Fruit fly (Drosophila melanogaster): ENCODE results near the gene wkd.

The wkd gene

dm6 chr3R:11581340-11582252 is at the start of gene wkd:
wkd (plus strand) TSS chr3R:11581576.
- TF ChIP-seq CG15710 (tag; optimal IDR thresholded peaks at IDR 0.05) (no peak), rn (GFP tag; IDR thresholded peaks at IDR 0.05) (no peak), EcR (GFP tag; optimal IDR thresholded peaks at IDR 0.05) (no peak), CG14655 (GFP tag; optimal IDR thresholded peaks at IDR 0.05) (no peak), CG13204 (GFP tag; optimal IDR thresholded peaks at IDR 0.05) (no peak)

DNA sequence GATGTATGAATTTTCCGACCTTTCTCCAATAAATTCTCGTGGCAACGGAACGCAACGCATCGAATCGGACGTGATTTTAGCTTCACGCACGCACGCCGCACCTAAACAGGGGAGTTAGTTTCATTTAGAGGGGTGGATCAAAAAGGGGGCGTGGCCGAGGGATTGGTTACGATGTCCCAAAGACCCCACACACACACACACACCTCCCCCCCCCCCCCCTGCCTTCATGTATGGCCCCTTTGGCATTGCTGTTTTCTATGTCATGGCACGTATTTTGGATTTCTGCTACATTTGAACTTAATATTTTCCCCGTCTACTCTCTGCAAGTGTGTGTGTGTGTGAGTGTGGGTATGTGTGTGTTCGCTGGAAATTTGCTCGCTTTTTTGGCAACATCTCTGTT is 49.5 kb upstream of the wkd start:
- no peak for TF ChIP-seq D1 (tag; optimal IDR thresholded peaks at IDR 0.05)
- TF ChIP-seq CG10348 (GFP tag; IDR thresholded peaks at IDR 0.05): no peak
- no peak for TF ChIP-seq CG17806 (tag; optimal IDR thresholded peaks at IDR 0.05)
- TF ChIP-seq gl (tag; optimal IDR thresholded peaks at IDR 0.05): no peak
- no peak for TF ChIP-seq CG13204 (GFP tag; optimal IDR thresholded peaks at IDR 0.05)
- TF ChIP-seq CG8159 (tag; optimal IDR thresholded peaks at IDR 0.05): no peak
- no peak for TF ChIP-seq CG15710 (tag; optimal IDR thresholded peaks at IDR 0.05)
- no peak for TF ChIP-seq Pif1B (GFP tag; optimal IDR thresholded peaks at IDR 0.05)
- no peak for TF ChIP-seq rn (GFP tag; IDR thresholded peaks at IDR 0.05)
- no peak for TF ChIP-seq Pif1A (GFP tag; optimal IDR thresholded peaks at IDR 0.05)
- TF ChIP-seq fd96Ca (GFP tag; IDR thresholded peaks at IDR 0.05): no peak

dm6 chr3R:11542899-11543619 is 38.3 kb upstream of the wkd start, which contains the start of gene dpr4:
dpr4 (minus strand) TSS chr3R:11542949.
- TF ChIP-seq CG4496 (GFP tag; IDR thresholded peaks at IDR 0.05) (no peak), rn (GFP tag; IDR thresholded peaks at IDR 0.05) (no peak), CG13204 (GFP tag; optimal IDR thresholded peaks at IDR 0.05) (no peak), Snoo (tag; optimal IDR thresholded peaks at IDR 0.05) (no peak), D1 (tag; optimal IDR thresholded peaks at IDR 0.05) (no peak), CG17806 (tag; optimal IDR thresholded peaks at IDR 0.05) (no peak), CG14655 (GFP tag; optimal IDR thresholded peaks at IDR 0.05) (no peak), gl (tag; optimal IDR thresholded peaks at IDR 0.05) (no peak), CG15710 (tag; optimal IDR thresholded peaks at IDR 0.05) (no peak), CG10348 (GFP tag; IDR thresholded peaks at IDR 0.05) (no peak), CG9948 (tag; optimal IDR thresholded peaks at IDR 0.05) (no peak), fd96Ca (GFP tag; IDR thresholded peaks at IDR 0.05) (no peak), CG8301 (tag; optimal IDR thresholded peaks at IDR 0.05) (no peak), CG32121 (GFP tag; IDR thresholded peaks at IDR 0.05) (no peak), EcR (GFP tag; optimal IDR thresholded peaks at IDR 0.05) (no peak), CG12605 (GFP tag; IDR thresholded peaks at IDR 0.05) (no peak), Pif1B (GFP tag; optimal IDR thresholded peaks at IDR 0.05) (no peak)

dm6 chr3R:11544150-11544549 is 37.2 kb upstream of the wkd start:
- TF ChIP-seq CG9948 (tag; optimal IDR thresholded peaks at IDR 0.05) (no peak), CG14655 (GFP tag; optimal IDR thresholded peaks at IDR 0.05) (no peak), gl (tag; optimal IDR thresholded peaks at IDR 0.05) (no peak), CG15710 (tag; optimal IDR thresholded peaks at IDR 0.05) (no peak), CG8301 (tag; optimal IDR thresholded peaks at IDR 0.05) (no peak), CG12605 (GFP tag; IDR thresholded peaks at IDR 0.05) (no peak), CG17806 (tag; optimal IDR thresholded peaks at IDR 0.05) (no peak), Pif1B (GFP tag; optimal IDR thresholded peaks at IDR 0.05) (no peak)

DNA sequence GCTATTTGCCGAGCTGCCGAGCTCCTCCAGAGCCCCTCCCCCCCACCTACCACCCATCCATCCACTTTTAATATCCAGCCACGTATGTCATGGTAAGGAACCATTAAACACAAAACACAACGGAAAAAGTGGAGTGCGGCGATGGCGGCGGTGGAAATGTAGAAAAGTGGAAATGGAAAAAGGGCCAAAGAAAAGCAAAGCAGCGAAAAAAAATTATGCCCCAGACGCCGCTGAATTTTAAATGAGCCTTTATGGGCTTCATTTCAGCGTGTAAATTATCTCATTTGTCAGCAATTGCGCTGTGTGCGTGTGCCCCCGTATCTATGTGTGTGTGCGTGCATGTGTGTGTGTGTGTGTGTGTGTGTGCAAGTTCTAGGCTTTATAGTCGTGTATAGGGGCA is 30.3 kb upstream of the wkd start:
- no peak for TF ChIP-seq CG34367 (tag; optimal IDR thresholded peaks at IDR 0.05)
- TF ChIP-seq CG10348 (GFP tag; IDR thresholded peaks at IDR 0.05): no peak
- TF ChIP-seq CG13204 (GFP tag; optimal IDR thresholded peaks at IDR 0.05): no peak
- no peak for TF ChIP-seq Snoo (tag; optimal IDR thresholded peaks at IDR 0.05)
- TF ChIP-seq CG8159 (tag; optimal IDR thresholded peaks at IDR 0.05): no peak
- no peak for TF ChIP-seq Pif1A (GFP tag; optimal IDR thresholded peaks at IDR 0.05)
- TF ChIP-seq CG32121 (GFP tag; IDR thresholded peaks at IDR 0.05): no peak
- no peak for TF ChIP-seq EcR (GFP tag; optimal IDR thresholded peaks at IDR 0.05)
- TF ChIP-seq rn (GFP tag; IDR thresholded peaks at IDR 0.05): no peak
- no peak for TF ChIP-seq CG17806 (tag; optimal IDR thresholded peaks at IDR 0.05)
- TF ChIP-seq CG8301 (tag; optimal IDR thresholded peaks at IDR 0.05): no peak
- TF ChIP-seq D1 (tag; optimal IDR thresholded peaks at IDR 0.05): no peak
- TF ChIP-seq Ets98B (GFP tag; IDR thresholded peaks at IDR 0.05): no peak
- TF ChIP-seq CG9948 (tag; optimal IDR thresholded peaks at IDR 0.05): no peak
- TF ChIP-seq CG15710 (tag; optimal IDR thresholded peaks at IDR 0.05): no peak
- TF ChIP-seq CG14655 (GFP tag; optimal IDR thresholded peaks at IDR 0.05): no peak
- no peak for TF ChIP-seq gl (tag; optimal IDR thresholded peaks at IDR 0.05)
- TF ChIP-seq CG4496 (GFP tag; IDR thresholded peaks at IDR 0.05): no peak
- TF ChIP-seq Pif1B (GFP tag; optimal IDR thresholded peaks at IDR 0.05): no peak

DNA sequence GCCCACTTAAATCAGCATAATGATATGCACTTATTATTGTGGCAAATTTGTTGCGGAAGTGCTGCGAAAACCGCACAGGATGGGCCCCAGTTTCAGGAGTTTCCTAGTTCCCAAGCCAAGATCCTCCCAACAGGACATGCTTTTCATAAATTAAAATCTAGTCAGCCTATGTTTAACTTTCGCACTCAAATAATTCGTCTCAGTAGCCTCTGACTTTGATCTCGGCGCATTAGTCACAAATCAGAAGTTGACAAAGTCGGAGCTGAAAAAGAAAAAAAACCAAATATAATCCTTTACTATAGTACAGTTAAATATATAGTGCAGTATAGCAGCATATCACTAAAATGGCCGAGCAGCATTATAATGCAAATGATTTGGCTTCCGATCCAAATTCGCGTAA is 27.5 kb upstream of the wkd start, which contains the start of gene CG14708:
TSS of gene CG14708 (plus strand) at position 301 of the 400 bp plus-strand sequence.
- TF ChIP-seq CG9948 (tag; optimal IDR thresholded peaks at IDR 0.05) (no peak), Pif1B (GFP tag; optimal IDR thresholded peaks at IDR 0.05) (no peak), CG17806 (tag; optimal IDR thresholded peaks at IDR 0.05) (no peak), CG10348 (GFP tag; IDR thresholded peaks at IDR 0.05) (no peak), CG12605 (GFP tag; IDR thresholded peaks at IDR 0.05) (no peak)
